Worm (Caenorhabditis elegans): ENCODE data around the gene tbx-36.

Gene tbx-36

ce11 chrIV:11950270-11950669 is at the start of gene tbx-36:
TSS of gene tbx-36 (plus strand) at chrIV:11950570.
- no peak for TF ChIP-seq ceh-40 (GFP tag; IDR thresholded peaks at IDR 0.05)
- no peak for TF ChIP-seq nhr-120 (GFP tag; IDR thresholded peaks at IDR 0.05)
- TF ChIP-seq Y53F4B.3 (GFP tag; IDR thresholded peaks at IDR 0.05), result no peak
- no peak for TF ChIP-seq D2030.7 (GFP tag; IDR thresholded peaks at IDR 0.05)
- no peak for TF ChIP-seq lag-1 (GFP tag; IDR thresholded peaks at IDR 0.05)
- TF ChIP-seq nhr-80 (tag; optimal IDR thresholded peaks at IDR 0.05), result no peak
- TF ChIP-seq die-1 (tag; optimal IDR thresholded peaks at IDR 0.05), result no peak
- TF ChIP-seq hlh-26 (GFP tag; conservative IDR thresholded peaks at IDR 0.05), result no peak
- TF ChIP-seq lir-1 (GFP tag; conservative IDR thresholded peaks at IDR 0.05), result no peak

ce11 chrIV:11901215-11901614 is 49.2 kb upstream of the tbx-36 start:
- no peak for TF ChIP-seq hsf-1 (GFP tag; IDR thresholded peaks at IDR 0.05)
- TF ChIP-seq ztf-26 (tag; optimal IDR thresholded peaks at IDR 0.05), result peak; percentile 30

ce11 chrIV:11902832-11903231 is 47.5 kb upstream of the tbx-36 start:
- no peak for TF ChIP-seq F22D6.2 (tag; optimal IDR thresholded peaks at IDR 0.05)
- peak; percentile 1 for TF ChIP-seq nhr-80 (tag; optimal IDR thresholded peaks at IDR 0.05)

ce11 chrIV:11903676-11904075 is 46.7 kb upstream of the tbx-36 start:
- TF ChIP-seq rpc-1 (optimal IDR thresholded peaks at IDR 0.05), result no peak
- no peak for TF ChIP-seq rpc-1 (tag; optimal IDR thresholded peaks at IDR 0.05)
- no peak for TF ChIP-seq ztf-28 (GFP tag; IDR thresholded peaks at IDR 0.05)
- TF ChIP-seq attf-3 (GFP tag; conservative IDR thresholded peaks at IDR 0.05), result no peak
- no peak for TF ChIP-seq cebp-2 (GFP tag; IDR thresholded peaks at IDR 0.05)
- TF ChIP-seq egl-18 (GFP tag; IDR thresholded peaks at IDR 0.05), result no peak
- TF ChIP-seq lsl-1 (GFP tag; optimal IDR thresholded peaks at IDR 0.05), result no peak
- TF ChIP-seq nhr-179 (tag; optimal IDR thresholded peaks at IDR 0.05), result no peak
- no peak for TF ChIP-seq bed-1 (GFP tag; IDR thresholded peaks at IDR 0.05)
- no peak for TF ChIP-seq ztf-25 (GFP tag; IDR thresholded peaks at IDR 0.05)
- no peak for TF ChIP-seq C17E4.6 (GFP tag; IDR thresholded peaks at IDR 0.05)
- TF ChIP-seq D2030.7 (GFP tag; IDR thresholded peaks at IDR 0.05), result no peak
- TF ChIP-seq F10E7.11 (tag; optimal IDR thresholded peaks at IDR 0.05), result no peak
- no peak for TF ChIP-seq rec-8 (tag; optimal IDR thresholded peaks at IDR 0.05)
- no peak for TF ChIP-seq snpc-1.1 (tag; optimal IDR thresholded peaks at IDR 0.05; ENCODE audit: insufficient read depth)
- no peak for TF ChIP-seq dpff-1 (tag; optimal IDR thresholded peaks at IDR 0.05)
- TF ChIP-seq F55B11.4 (tag; optimal IDR thresholded peaks at IDR 0.05; ENCODE audit: borderline replicate concordance, insufficient read depth), result no peak
- no peak for TF ChIP-seq attf-6 (GFP tag; IDR thresholded peaks at IDR 0.05)
- no peak for TF ChIP-seq rcor-1 (GFP tag; IDR thresholded peaks at IDR 0.05)
- TF ChIP-seq zim-3 (tag; optimal IDR thresholded peaks at IDR 0.05), result no peak
- no peak for TF ChIP-seq let-607 (tag; optimal IDR thresholded peaks at IDR 0.05)

ce11 chrIV:11908733-11909132 is 41.6 kb upstream of the tbx-36 start:
- TF ChIP-seq cebp-1 (GFP tag; IDR thresholded peaks at IDR 0.05) (no peak), cebp-1 (tag; optimal IDR thresholded peaks at IDR 0.05) (no peak), K12H6.12 (tag; optimal IDR thresholded peaks at IDR 0.05) (no peak), F57C9.4 (tag; optimal IDR thresholded peaks at IDR 0.05) (no peak), hlh-12 (tag; optimal IDR thresholded peaks at IDR 0.05) (no peak), B0336.3 (GFP tag; IDR thresholded peaks at IDR 0.05) (no peak), sptf-2 (GFP tag; optimal IDR thresholded peaks at IDR 0.05) (no peak), Y95B8A.8 (GFP tag; IDR thresholded peaks at IDR 0.05) (no peak)

Measured in whole organism, young adult.